Worm (Caenorhabditis elegans) whole organism, early embryonic: ENCODE data around the gene F59B2.14.
"Not testable (repeated sequence)": the region's sequence is repeated elsewhere in the genome, so short reads cannot be mapped to it uniquely, and the experiment has no call there.

Source experiments
- B0310.2 ChIP-seq: sonication (generic microtip); optimal IDR thresholded peaks from 2 replicates; lab custom pipeline; 2016; ENCODE audit warnings: mild to moderate bottlenecking, missing genetic modification characterization, missing compliant biosample characterization
- F13C5.2 ChIP-seq: sonication (generic microtip); optimal IDR thresholded peaks from 2 replicates; lab custom pipeline; 2017; ENCODE audit warnings: mild to moderate bottlenecking, missing genetic modification characterization, inconsistent platforms, missing compliant biosample characterization
- aly-1 ChIP-seq: sonication (generic microtip); optimal IDR thresholded peaks from 2 replicates; lab custom pipeline; 2016; ENCODE audit warnings: missing genetic modification characterization, missing compliant biosample characterization
- ama-1 ChIP-seq: fragments of 150-350 bp; optimal IDR thresholded peaks from 2 replicates; lab custom pipeline; 2014
- ceh-13 ChIP-seq: fragments of 200-800 bp; sonication (Bioruptor generic); optimal IDR thresholded peaks from 2 replicates; lab custom pipeline; 2018; ENCODE audit warnings: mild to moderate bottlenecking, missing genetic modification characterization, missing compliant biosample characterization
- ceh-36 ChIP-seq: sonication (generic microtip); optimal IDR thresholded peaks from 2 replicates; lab custom pipeline; 2016; ENCODE audit warnings: missing genetic modification characterization, inconsistent platforms, missing compliant biosample characterization
- ets-7 ChIP-seq: sonication (generic microtip); optimal IDR thresholded peaks from 2 replicates; lab custom pipeline; 2016; ENCODE audit warnings: missing genotype, missing genetic modification characterization, missing compliant biosample characterization
- flt-1 ChIP-seq: fragments of 200-800 bp; sonication (Bioruptor generic); IDR thresholded peaks from 2 replicates; pipeline ENCODE4 v1.3.6; 2022; ENCODE audit warnings: missing genetic modification characterization, missing compliant biosample characterization
- hmbx-1 ChIP-seq: sonication (generic microtip); optimal IDR thresholded peaks from 2 replicates; lab custom pipeline; 2016; ENCODE audit warnings: mild to moderate bottlenecking, missing genetic modification characterization, missing compliant biosample characterization
- hmg-4 ChIP-seq: fragments of 200-800 bp; sonication (Bioruptor generic); optimal IDR thresholded peaks from 2 replicates; lab custom pipeline; 2018; ENCODE audit warnings: mild to moderate bottlenecking, missing genetic modification characterization, missing compliant biosample characterization
- hnd-1 ChIP-seq: sonication (generic microtip); optimal IDR thresholded peaks from 2 replicates; lab custom pipeline; 2016; ENCODE audit warnings: missing genetic modification characterization, missing compliant biosample characterization
- pes-1 ChIP-seq: fragments of 200-800 bp; sonication (Bioruptor generic); IDR thresholded peaks from 2 replicates; pipeline ENCODE4 v1.3.6; 2022; ENCODE audit warnings: missing genetic modification reagents, missing genetic modification characterization, missing compliant biosample characterization
- scrt-1 ChIP-seq: fragments of 200-800 bp; sonication (Bioruptor generic); IDR thresholded peaks from 2 replicates; pipeline ENCODE4 v1.3.6; 2022; ENCODE audit warnings: missing genetic modification characterization, missing compliant biosample characterization
- sea-1 ChIP-seq: fragments of 200-800 bp; sonication (Bioruptor generic); conservative IDR thresholded peaks from 2 replicates; pipeline ENCODE4 v1.3.6; 2022; ENCODE audit warnings: missing genetic modification characterization, missing compliant biosample characterization
- tbx-11 ChIP-seq: fragments of 200-800 bp; sonication (Bioruptor generic); IDR thresholded peaks from 2 replicates; pipeline ENCODE4 v1.3.6; 2022; ENCODE audit warnings: missing genetic modification characterization, missing compliant biosample characterization
- tbx-37 ChIP-seq: fragments of 200-800 bp; sonication (Bioruptor generic); conservative IDR thresholded peaks from 2 replicates; pipeline ENCODE4 v1.3.6; 2022; ENCODE audit warnings: missing genetic modification reagents, missing genetic modification characterization, missing compliant biosample characterization
- tra-4 ChIP-seq: sonication (generic microtip); optimal IDR thresholded peaks from 2 replicates; lab custom pipeline; 2017; ENCODE audit warnings: missing genetic modification characterization, missing compliant biosample characterization

F59B2.14 gene

ce11 chrIII:9001491-9001890, 20.9 kb downstream of the F59B2.14 start:
- no peak for TF ChIP-seq aly-1 (tag; lab: Kevin White, UChicago)
- no peak for TF ChIP-seq tra-4
- no peak for TF ChIP-seq flt-1 (GFP tag; lab: Robert Waterston, UW)
- TF ChIP-seq sea-1 (GFP tag; lab: Robert Waterston, UW) = no peak
- TF ChIP-seq hmbx-1 = no peak
- no peak for TF ChIP-seq F13C5.2 (tag; lab: Kevin White, UChicago)
- TF ChIP-seq ets-7 (tag; lab: Kevin White, UChicago) = no peak
- no peak for TF ChIP-seq scrt-1 (GFP tag; lab: Robert Waterston, UW)
- TF ChIP-seq tbx-11 = no peak
- TF ChIP-seq hnd-1 (tag; lab: Kevin White, UChicago) = no peak
- TF ChIP-seq tbx-37 (GFP tag; lab: Robert Waterston, UW) = no peak

- TF ChIP-seq hmg-4 (GFP tag; lab: Kevin White, UChicago) (no peak), flt-1 (GFP tag; lab: Robert Waterston, UW) (no peak), tra-4 (no peak), aly-1 (tag; lab: Kevin White, UChicago) (no peak)
Measured at ce11 chrIII:8999508-8999907, 22.9 kb downstream of the F59B2.14 start, which contains the start of gene F59B2.3. F59B2.3 (minus strand) TSS chrIII:8999766.

ce11 chrIII:8998884-8999283, 23.6 kb downstream of the F59B2.14 start:
- no peak for TF ChIP-seq aly-1 (tag; lab: Kevin White, UChicago)
- TF ChIP-seq ceh-36 = no peak
- TF ChIP-seq ceh-13 = no peak
- TF ChIP-seq ama-1 (lab: Kevin White, UChicago) = no peak
- TF ChIP-seq F13C5.2 (tag; lab: Kevin White, UChicago) = no peak
- no peak for TF ChIP-seq pes-1
- TF ChIP-seq ets-7 (tag; lab: Kevin White, UChicago) = no peak
- no peak for TF ChIP-seq B0310.2 (tag; lab: Kevin White, UChicago)
- TF ChIP-seq scrt-1 (GFP tag; lab: Robert Waterston, UW) = no peak
- TF ChIP-seq tbx-37 (GFP tag; lab: Robert Waterston, UW) = no peak
- TF ChIP-seq hmbx-1 = no peak
- TF ChIP-seq tra-4 = no peak
- TF ChIP-seq hnd-1 (tag; lab: Kevin White, UChicago) = no peak
- no peak for TF ChIP-seq flt-1 (GFP tag; lab: Robert Waterston, UW)
- no peak for TF ChIP-seq hmg-4 (GFP tag; lab: Kevin White, UChicago)
- TF ChIP-seq sea-1 (GFP tag; lab: Robert Waterston, UW) = no peak
- no peak for TF ChIP-seq tbx-11

- TF ChIP-seq B0310.2 (tag; lab: Kevin White, UChicago) (no peak), sea-1 (GFP tag; lab: Robert Waterston, UW) (no peak), tbx-37 (GFP tag; lab: Robert Waterston, UW) (no peak), scrt-1 (GFP tag; lab: Robert Waterston, UW) (no peak), hnd-1 (tag; lab: Kevin White, UChicago) (no peak), ets-7 (tag; lab: Kevin White, UChicago) (no peak), ama-1 (lab: Kevin White, UChicago) (no peak), pes-1 (no peak)
Measured at ce11 chrIII:8997821-8998220, 24.6 kb downstream of the F59B2.14 start.

ce11 chrIII:8996686-8997085, 25.7 kb downstream of the F59B2.14 start, which contains the start of gene skat-1:
skat-1 (minus strand) TSS chrIII:8996786.
- TF ChIP-seq sea-1 (GFP tag; lab: Robert Waterston, UW) = no peak

ce11 chrIII:8989752-8990151, 32.7 kb downstream of the F59B2.14 start, which contains the start of gene R08D7.7:
R08D7.7 (plus strand) TSS chrIII:8990052.
- not testable (repeated sequence) for TF ChIP-seq tra-4; F13C5.2 (tag; lab: Kevin White, UChicago); ama-1 (lab: Kevin White, UChicago)

ce11 chrIII:8988544-8988943, 33.9 kb downstream of the F59B2.14 start:
- TF ChIP-seq scrt-1 (GFP tag; lab: Robert Waterston, UW) (0 out of 2 replicates have a peak, but pooled peaks have one; percentile 30), ceh-13 (no peak), flt-1 (GFP tag; lab: Robert Waterston, UW) (no peak), ama-1 (lab: Kevin White, UChicago) (no peak), hmbx-1 (no peak)

- TF ChIP-seq aly-1 (tag; lab: Kevin White, UChicago) = no peak
- no peak for TF ChIP-seq tbx-11
- no peak for TF ChIP-seq hmg-4 (GFP tag; lab: Kevin White, UChicago)
- TF ChIP-seq ets-7 (tag; lab: Kevin White, UChicago) = no peak
- no peak for TF ChIP-seq ceh-36
- TF ChIP-seq pes-1 = no peak
- no peak for TF ChIP-seq hmbx-1
- no peak for TF ChIP-seq B0310.2 (tag; lab: Kevin White, UChicago)
- no peak for TF ChIP-seq sea-1 (GFP tag; lab: Robert Waterston, UW)
- TF ChIP-seq F13C5.2 (tag; lab: Kevin White, UChicago) = no peak
- no peak for TF ChIP-seq ama-1 (lab: Kevin White, UChicago)
- TF ChIP-seq flt-1 (GFP tag; lab: Robert Waterston, UW) = no peak
- TF ChIP-seq tbx-37 (GFP tag; lab: Robert Waterston, UW) = no peak
- TF ChIP-seq hnd-1 (tag; lab: Kevin White, UChicago) = no peak
- TF ChIP-seq ceh-13 = no peak
- TF ChIP-seq scrt-1 (GFP tag; lab: Robert Waterston, UW) = no peak
- TF ChIP-seq tra-4 = no peak
Measured at ce11 chrIII:8988061-8988460, 34.4 kb downstream of the F59B2.14 start.
